Worm (Caenorhabditis elegans) whole organism, L2 larva: ENCODE data around the gene C49H3.6.

Source experiments
- C34F6.9 ChIP-seq: fragments of 150-350 bp; optimal IDR thresholded peaks from 2 replicates; lab custom pipeline; 2014; ENCODE audit warnings: missing biosample characterization, missing genetic modification characterization
- F13H6.1 ChIP-seq: sonication (generic microtip); optimal IDR thresholded peaks from 2 replicates; lab custom pipeline; 2016; ENCODE audit warnings: missing genetic modification characterization, missing compliant biosample characterization
- R02D3.7 ChIP-seq: fragments of 150-350 bp; optimal IDR thresholded peaks from 2 replicates; lab custom pipeline; 2014; ENCODE audit warnings: missing biosample characterization, missing genetic modification characterization
- Y55F3AM.14 ChIP-seq: fragments of 200-800 bp; sonication (Bioruptor generic); optimal IDR thresholded peaks from 2 replicates; lab custom pipeline; 2018; ENCODE audit warnings: mild to moderate bottlenecking, missing genetic modification characterization, missing compliant biosample characterization
- ZK546.5 ChIP-seq: sonication (generic microtip); optimal IDR thresholded peaks from 2 replicates; lab custom pipeline; 2017; ENCODE audit warnings: missing biosample characterization, missing genetic modification characterization
- alr-1 ChIP-seq: fragments of 150-350 bp; optimal IDR thresholded peaks from 2 replicates; lab custom pipeline; 2014; ENCODE audit warnings: missing biosample characterization, missing genetic modification characterization
- aly-2 ChIP-seq: fragments of 150-350 bp; optimal IDR thresholded peaks from 2 replicates; lab custom pipeline; 2014; ENCODE audit warnings: missing biosample characterization, missing genetic modification characterization
- ama-1 ChIP-seq: fragments of 150-350 bp; optimal IDR thresholded peaks from 2 replicates; lab custom pipeline; 2018; ENCODE audit warnings: inconsistent platforms
- blmp-1 ChIP-seq: sonication (generic microtip); optimal IDR thresholded peaks from 2 replicates; lab custom pipeline; 2017; ENCODE audit warnings: missing genetic modification characterization, mild to moderate bottlenecking, missing compliant biosample characterization, antibody characterized with exemption, moderate library complexity; ENCODE audit not compliant: insufficient read depth
- ceh-16 ChIP-seq: fragments of 150-350 bp; optimal IDR thresholded peaks from 2 replicates; lab custom pipeline; 2014; ENCODE audit warnings: missing biosample characterization, missing genetic modification characterization
- ceh-82 ChIP-seq: fragments of 150-350 bp; optimal IDR thresholded peaks from 2 replicates; lab custom pipeline; 2014; ENCODE audit warnings: missing biosample characterization, missing genetic modification characterization
- crh-2 ChIP-seq: sonication (generic microtip); optimal IDR thresholded peaks from 2 replicates; lab custom pipeline; 2017; ENCODE audit warnings: missing biosample characterization, missing genetic modification characterization
- dmd-4 ChIP-seq: sonication (generic microtip); optimal IDR thresholded peaks from 2 replicates; lab custom pipeline; 2017; ENCODE audit warnings: missing biosample characterization, missing genetic modification characterization
- egl-27 ChIP-seq: sonication (generic microtip); optimal IDR thresholded peaks from 3 replicates; lab custom pipeline; 2017; ENCODE audit warnings: missing biosample characterization, missing genetic modification reagents, missing genetic modification characterization
- elt-1 ChIP-seq: fragments of 150-350 bp; optimal IDR thresholded peaks from 2 replicates; lab custom pipeline; 2014; ENCODE audit warnings: missing biosample characterization, missing genetic modification characterization
- elt-3 ChIP-seq: sonication (generic microtip); optimal IDR thresholded peaks from 2 replicates; lab custom pipeline; 2017; ENCODE audit warnings: missing biosample characterization, missing genetic modification characterization
- fos-1 ChIP-seq: fragments of 150-350 bp; optimal IDR thresholded peaks from 2 replicates; lab custom pipeline; 2014; ENCODE audit warnings: missing biosample characterization, missing genetic modification characterization
- gmeb-1 ChIP-seq: fragments of 150-350 bp; optimal IDR thresholded peaks from 2 replicates; lab custom pipeline; 2014; ENCODE audit warnings: missing biosample characterization, missing genetic modification characterization
- lin-11 ChIP-seq: fragments of 150-350 bp; sonication (generic microtip); optimal IDR thresholded peaks from 2 replicates; lab custom pipeline; 2014; ENCODE audit warnings: missing biosample characterization, missing genetic modification characterization, inconsistent platforms, mixed read lengths
- lin-13 ChIP-seq: fragments of 150-350 bp; optimal IDR thresholded peaks from 2 replicates; lab custom pipeline; 2014; ENCODE audit warnings: missing biosample characterization, missing genetic modification reagents, missing genetic modification characterization
- lin-39 ChIP-seq: fragments of 150-350 bp; optimal IDR thresholded peaks from 2 replicates; lab custom pipeline; 2014; ENCODE audit warnings: missing biosample characterization, missing genetic modification reagents, missing genetic modification characterization
- lsy-2 ChIP-seq, 2 experiments: fragments of 150-350 bp in 1 of 2; sonication (generic microtip) in 1 of 2; optimal IDR thresholded peaks; 2 replicates each; lab custom pipeline; 2014 to 2017; ENCODE audit warnings: missing biosample characterization in 2 of 2, missing genetic modification characterization in 2 of 2
- mab-5 ChIP-seq: fragments of 150-350 bp; optimal IDR thresholded peaks from 2 replicates; lab custom pipeline; 2014; ENCODE audit warnings: missing biosample characterization, missing genetic modification characterization
- mbf-1 ChIP-seq: sonication (generic microtip); optimal IDR thresholded peaks from 2 replicates; lab custom pipeline; 2017; ENCODE audit warnings: missing biosample characterization, missing genetic modification characterization
- mdl-1 ChIP-seq, 2 experiments: fragments of 150-350 bp in 1 of 2; sonication (generic microtip) in 1 of 2; optimal IDR thresholded peaks; 2 replicates each; lab custom pipeline; 2017; ENCODE audit warnings: missing biosample characterization in 2 of 2, missing genetic modification characterization in 2 of 2
- nhr-10 ChIP-seq: sonication (generic microtip); optimal IDR thresholded peaks from 2 replicates; lab custom pipeline; 2017; ENCODE audit warnings: missing biosample characterization, missing genetic modification characterization
- nhr-11 ChIP-seq: fragments of 150-350 bp; optimal IDR thresholded peaks from 2 replicates; lab custom pipeline; 2014; ENCODE audit warnings: missing biosample characterization, missing genetic modification characterization
- nhr-12 ChIP-seq: fragments of 150-350 bp; optimal IDR thresholded peaks from 2 replicates; lab custom pipeline; 2014; ENCODE audit warnings: missing biosample characterization, missing genetic modification characterization
- nhr-129 ChIP-seq: fragments of 150-350 bp; optimal IDR thresholded peaks from 2 replicates; lab custom pipeline; 2014; ENCODE audit warnings: missing biosample characterization, missing genetic modification characterization
- nhr-21 ChIP-seq: fragments of 150-350 bp; optimal IDR thresholded peaks from 2 replicates; lab custom pipeline; 2014; ENCODE audit warnings: missing biosample characterization, missing genetic modification characterization
- nhr-23 ChIP-seq: fragments of 150-350 bp; optimal IDR thresholded peaks from 2 replicates; lab custom pipeline; 2014; ENCODE audit warnings: missing biosample characterization, missing genetic modification reagents, missing genetic modification characterization
- nhr-237 ChIP-seq: fragments of 150-350 bp; optimal IDR thresholded peaks from 2 replicates; lab custom pipeline; 2014; ENCODE audit warnings: missing biosample characterization, missing genetic modification characterization
- nhr-25 ChIP-seq: fragments of 150-350 bp; sonication (generic microtip); optimal IDR thresholded peaks from 3 replicates; lab custom pipeline; 2014; ENCODE audit warnings: missing biosample characterization, missing genetic modification characterization
- nhr-6 ChIP-seq: fragments of 150-350 bp; optimal IDR thresholded peaks from 2 replicates; lab custom pipeline; 2014; ENCODE audit warnings: missing biosample characterization, missing genetic modification characterization
- nhr-77 ChIP-seq: fragments of 150-350 bp; optimal IDR thresholded peaks from 2 replicates; lab custom pipeline; 2014; ENCODE audit warnings: missing biosample characterization, missing genetic modification characterization
- peb-1 ChIP-seq: fragments of 150-350 bp; optimal IDR thresholded peaks from 2 replicates; lab custom pipeline; 2014; ENCODE audit warnings: missing biosample characterization, missing genetic modification characterization
- sem-4 ChIP-seq: fragments of 150-350 bp; optimal IDR thresholded peaks from 2 replicates; lab custom pipeline; 2014; ENCODE audit warnings: missing biosample characterization, missing genetic modification reagents, missing genetic modification characterization
- skn-1 ChIP-seq: sonication (generic microtip); optimal IDR thresholded peaks from 2 replicates; lab custom pipeline; 2017; ENCODE audit warnings: missing biosample characterization, missing genetic modification characterization
- sma-3 ChIP-seq: sonication (generic microtip); optimal IDR thresholded peaks from 2 replicates; lab custom pipeline; 2016; ENCODE audit warnings: missing genetic modification reagents, missing genetic modification characterization, missing compliant biosample characterization
- sma-9 ChIP-seq, 2 experiments: fragments of 150-350 bp in 1 of 2; sonication (generic microtip) in 1 of 2; optimal IDR thresholded peaks; 2 replicates each; lab custom pipeline; 2014 to 2016; ENCODE audit warnings: missing genetic modification characterization in 2 of 2, mild to moderate bottlenecking in 1 of 2, missing biosample characterization in 1 of 2, missing compliant biosample characterization in 1 of 2, missing genetic modification reagents in 1 of 2, moderate library complexity in 1 of 2
- snpc-4 ChIP-seq: fragments of 150-350 bp; optimal IDR thresholded peaks from 2 replicates; lab custom pipeline; 2014; ENCODE audit warnings: missing biosample characterization, missing genetic modification characterization
- unc-39 ChIP-seq: fragments of 150-350 bp; optimal IDR thresholded peaks from 2 replicates; lab custom pipeline; 2014; ENCODE audit warnings: missing biosample characterization, missing genetic modification characterization
- unc-55 ChIP-seq: fragments of 150-350 bp; sonication (generic microtip); optimal IDR thresholded peaks from 3 replicates; lab custom pipeline; 2014; ENCODE audit warnings: missing biosample characterization, missing genetic modification reagents, missing genetic modification characterization
- unc-62 ChIP-seq: fragments of 150-350 bp; optimal IDR thresholded peaks from 2 replicates; lab custom pipeline; 2014; ENCODE audit warnings: missing biosample characterization, missing genetic modification reagents, missing genetic modification characterization
- zag-1 ChIP-seq: fragments of 150-350 bp; optimal IDR thresholded peaks from 2 replicates; lab custom pipeline; 2014; ENCODE audit warnings: missing biosample characterization, missing genetic modification characterization
- ztf-1 ChIP-seq: fragments of 200-800 bp; sonication (Bioruptor generic); conservative IDR thresholded peaks from 2 replicates; pipeline ENCODE4 v1.3.6; 2022; ENCODE audit warnings: missing genetic modification characterization, missing compliant biosample characterization
- ztf-11 ChIP-seq: sonication (generic microtip); optimal IDR thresholded peaks from 2 replicates; lab custom pipeline; 2017; ENCODE audit warnings: missing biosample characterization, missing genetic modification characterization
- ztf-4 ChIP-seq: fragments of 150-350 bp; optimal IDR thresholded peaks from 2 replicates; lab custom pipeline; 2014; ENCODE audit warnings: missing biosample characterization, missing genetic modification characterization

Gene C49H3.6

ce11 chrIV:7923982-7924480, 20.5 kb downstream of the C49H3.6 start, which contains the start of the genes xpo-3 and C49H3.3:
Gene xpo-3 (minus strand): TSS chrIV:7924032.
Gene C49H3.3 (plus strand): TSS chrIV:7924350.
- no peak for TF ChIP-seq egl-27 (tag; lab: Kevin White, UChicago)
- peak; percentile 50 for TF ChIP-seq crh-2 (tag; lab: Kevin White, UChicago)
- TF ChIP-seq nhr-237 = no peak
- no peak for TF ChIP-seq sma-9 (GFP tag; optimal IDR thresholded peaks at IDR 0.05; lab: Kevin White, UChicago)
- no peak for TF ChIP-seq sma-9 (tag; optimal IDR thresholded peaks at IDR 0.05; lab: Kevin White, UChicago)
- no peak for TF ChIP-seq mbf-1 (tag; lab: Kevin White, UChicago)
- no peak for TF ChIP-seq elt-1
- no peak for TF ChIP-seq alr-1 (tag; lab: Kevin White, UChicago)
- no peak for TF ChIP-seq ztf-1
- no peak for TF ChIP-seq mdl-1 (tag; optimal IDR thresholded peaks at IDR 0.05; lab: Kevin White, UChicago)
- no peak for TF ChIP-seq lin-39
- TF ChIP-seq fos-1 = peak; percentile 5
- TF ChIP-seq Y55F3AM.14 (GFP tag; lab: Kevin White, UChicago) = no peak
- TF ChIP-seq ceh-16 (tag; lab: Kevin White, UChicago) = no peak
- no peak for TF ChIP-seq F13H6.1 (tag; lab: Kevin White, UChicago)
- no peak for TF ChIP-seq unc-39 (tag; lab: Kevin White, UChicago)
- TF ChIP-seq nhr-25 (tag; lab: Kevin White, UChicago) = peak; percentile 26
- TF ChIP-seq sma-3 (GFP tag; lab: Kevin White, UChicago) = no peak
- TF ChIP-seq R02D3.7 (tag; lab: Kevin White, UChicago) = no peak
- TF ChIP-seq ama-1 (lab: Kevin White, UChicago) = no peak
- TF ChIP-seq C34F6.9 = peak; percentile 58
- no peak for TF ChIP-seq ztf-11 (tag; lab: Kevin White, UChicago)
- peak; percentile 50 for TF ChIP-seq nhr-129 (tag; lab: Kevin White, UChicago)
- TF ChIP-seq snpc-4 (tag; lab: Kevin White, UChicago) = no peak
- no peak for TF ChIP-seq aly-2 (tag; lab: Kevin White, UChicago)
- TF ChIP-seq gmeb-1 (tag; lab: Kevin White, UChicago) = no peak
- no peak for TF ChIP-seq nhr-21 (tag; lab: Kevin White, UChicago)
- no peak for TF ChIP-seq zag-1 (tag; lab: Kevin White, UChicago)
- TF ChIP-seq unc-62 (GFP tag; lab: Kevin White, UChicago) = no peak
- TF ChIP-seq nhr-77 = no peak
- no peak for TF ChIP-seq ceh-82 (tag; lab: Kevin White, UChicago)
- no peak for TF ChIP-seq nhr-6 (tag; lab: Kevin White, UChicago)
- no peak for TF ChIP-seq dmd-4
- TF ChIP-seq lin-13 = no peak
- no peak for TF ChIP-seq elt-3
- TF ChIP-seq nhr-10 (tag; lab: Kevin White, UChicago) = no peak
- no peak for TF ChIP-seq sem-4
- no peak for TF ChIP-seq ztf-4 (tag; lab: Kevin White, UChicago)
- no peak for TF ChIP-seq blmp-1
- no peak for TF ChIP-seq peb-1
- no peak for TF ChIP-seq mab-5
- no peak for TF ChIP-seq nhr-23 (tag; lab: Kevin White, UChicago)
- peak; percentile 63 for TF ChIP-seq unc-55 (GFP tag; lab: Kevin White, UChicago)
- TF ChIP-seq skn-1 (tag; lab: Kevin White, UChicago) = no peak
- TF ChIP-seq nhr-11 = no peak
- peak in 1 of 2 experiments; percentile 69 for TF ChIP-seq lsy-2 (tag; optimal IDR thresholded peaks at IDR 0.05; lab: Kevin White, UChicago)
- no peak for TF ChIP-seq lin-11
- no peak for TF ChIP-seq nhr-12
- no peak for TF ChIP-seq ZK546.5
